Fruit fly (Drosophila melanogaster) whole organism, wandering third instar larva: ENCODE data around the gene Gr10a.

Experiments
- CrebA ChIP-seq: fragments of 200-800 bp; sonication (Bioruptor generic); optimal IDR thresholded peaks from 2 replicates; lab custom pipeline; 2016; ENCODE audit warnings: missing biosample characterization, mild to moderate bottlenecking, missing genetic modification characterization, borderline replicate concordance
- Jra ChIP-seq: sonication (Bioruptor generic); optimal IDR thresholded peaks from 2 replicates; lab custom pipeline; 2016; ENCODE audit warnings: missing biosample characterization, missing genetic modification characterization
- Myc ChIP-seq: fragments of >200 bp; optimal IDR thresholded peaks from 2 replicates; lab custom pipeline; 2017
- Rel ChIP-seq, 2 experiments: fragments of 200-800 bp; sonication (Bioruptor generic) in 1 of 2; optimal IDR thresholded peaks; 2 replicates in 1 of 2; 3 replicates in 1 of 2; lab custom pipeline; 2016 to 2019; ENCODE audit warnings: mild to moderate bottlenecking in 2 of 2, missing biosample characterization in 2 of 2, missing genetic modification characterization in 2 of 2, moderate library complexity in 1 of 2
- sv ChIP-seq: fragments of 200-800 bp; sonication (Bioruptor generic); optimal IDR thresholded peaks from 3 replicates; lab custom pipeline; 2016; ENCODE audit warnings: missing biosample characterization, missing genetic modification characterization

Gr10a gene

DNA sequence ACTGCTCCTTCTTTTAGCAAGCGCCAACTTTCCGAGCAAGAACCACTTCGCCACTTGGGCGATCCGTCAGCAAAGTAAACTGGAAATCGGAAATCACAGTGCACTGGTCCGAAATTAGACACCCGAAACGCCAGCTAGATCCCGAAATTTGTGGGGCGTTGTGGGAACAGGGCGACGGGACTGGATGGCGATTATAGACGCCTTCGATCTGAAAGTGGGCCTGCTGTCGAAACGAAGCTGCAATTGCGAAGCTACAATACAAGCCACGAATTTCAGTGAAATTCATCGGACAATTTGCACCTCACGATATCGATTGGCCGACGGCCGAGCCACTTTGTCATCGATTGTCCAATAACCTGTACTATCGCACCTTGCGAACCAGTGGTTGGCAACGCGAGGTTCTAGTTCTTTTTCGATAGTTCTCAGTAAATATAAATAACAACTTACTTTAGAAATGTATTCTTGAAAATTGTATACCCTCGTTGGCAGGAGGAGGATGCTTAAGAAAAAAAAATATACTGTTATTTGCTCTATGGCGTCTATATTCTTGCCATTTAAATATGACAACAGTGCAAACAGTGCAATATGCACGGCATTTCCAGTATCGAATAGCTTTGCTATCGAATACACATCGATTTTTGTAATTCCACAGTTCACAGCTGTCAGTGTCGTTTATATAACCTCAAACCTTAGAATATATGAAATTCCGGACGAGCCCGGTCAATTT lies 49.3 kb downstream of the Gr10a start, which contains the start of the genes hop and Tim8:
Gene hop, minus strand, starts transcription at position 316 of the 727 bp plus-strand sequence.
Gene Tim8, plus strand, starts transcription at position 663 of the 727 bp plus-strand sequence.
- TF ChIP-seq Rel (GFP tag; optimal IDR thresholded peaks at IDR 0.05; lab: Kevin White, UChicago) = no peak
- peak; percentile 14 for TF ChIP-seq Rel (tag; optimal IDR thresholded peaks at IDR 0.05; lab: Kevin White, UChicago)
- TF ChIP-seq sv = no peak
- peak; percentile 69 for TF ChIP-seq Myc (lab: Kevin White, UChicago)
- TF ChIP-seq Jra = peak; percentile 12
- TF ChIP-seq CrebA (GFP tag; lab: Kevin White, UChicago) = no peak
